Worm (Caenorhabditis elegans): Measurements from ENCODE around the gene ZK666.4.

ZK666.4 gene

ce11 chrII:10443898-10444297 is 33.2 kb upstream of the ZK666.4 start:
- TF ChIP-seq Y22D7AL.16 (tag; optimal IDR thresholded peaks at IDR 0.05) (no peak), elt-2 (tag; optimal IDR thresholded peaks at IDR 0.05) (peak; percentile 72)

ce11 chrII:10444971-10445707 is 31.9 kb upstream of the ZK666.4 start:
- TF ChIP-seq ceh-34 (tag; optimal IDR thresholded peaks at IDR 0.05) (no peak), tbx-2 (tag; optimal IDR thresholded peaks at IDR 0.05) (no peak), pag-3 (tag; optimal IDR thresholded peaks at IDR 0.05; ENCODE audit: borderline replicate concordance) (no peak), sdc-2 (tag; optimal IDR thresholded peaks at IDR 0.05) (no peak), hlh-6 (tag; optimal IDR thresholded peaks at IDR 0.05) (no peak), ceh-2 (tag; optimal IDR thresholded peaks at IDR 0.05) (no peak), ref-2 (tag; optimal IDR thresholded peaks at IDR 0.05) (no peak), pat-9 (tag; optimal IDR thresholded peaks at IDR 0.05) (no peak), unc-3 (GFP tag; conservative IDR thresholded peaks at IDR 0.05) (no peak), unc-3 (tag; optimal IDR thresholded peaks at IDR 0.05) (no peak)

- TF ChIP-seq elt-2 (tag; optimal IDR thresholded peaks at IDR 0.05): peak; percentile 15
- TF ChIP-seq nfya-1 (tag; optimal IDR thresholded peaks at IDR 0.05): peak; percentile 20
- no peak for TF ChIP-seq ceh-14 (tag; optimal IDR thresholded peaks at IDR 0.05)
Observed at ce11 chrII:10445738-10446137, 31.3 kb upstream of the ZK666.4 start.

- no peak for TF ChIP-seq lim-6 (tag; optimal IDR thresholded peaks at IDR 0.05)
- no peak for TF ChIP-seq C38D4.7 (GFP tag; optimal IDR thresholded peaks at IDR 0.05)
- TF ChIP-seq gmeb-2 (tag; optimal IDR thresholded peaks at IDR 0.05): no peak
- TF ChIP-seq pag-3 (tag; optimal IDR thresholded peaks at IDR 0.05; ENCODE audit: borderline replicate concordance): no peak
- no peak for TF ChIP-seq hlh-15 (tag; optimal IDR thresholded peaks at IDR 0.05)
- no peak for TF ChIP-seq ref-2 (tag; optimal IDR thresholded peaks at IDR 0.05)
- TF ChIP-seq fkh-10 (GFP tag; optimal IDR thresholded peaks at IDR 0.05): no peak
- TF ChIP-seq odd-2 (tag; optimal IDR thresholded peaks at IDR 0.05): no peak
- no peak for TF ChIP-seq ceh-34 (tag; optimal IDR thresholded peaks at IDR 0.05)
- no peak for TF ChIP-seq unc-86 (tag; optimal IDR thresholded peaks at IDR 0.05)
- TF ChIP-seq T23F11.4 (GFP tag; optimal IDR thresholded peaks at IDR 0.05): no peak
Observed at ce11 chrII:10446300-10446699, 30.8 kb upstream of the ZK666.4 start.

ce11 chrII:10446814-10447213 is 30.2 kb upstream of the ZK666.4 start:
- TF ChIP-seq mec-3 (tag; optimal IDR thresholded peaks at IDR 0.05; ENCODE audit: borderline replicate concordance) (no peak), odd-2 (tag; optimal IDR thresholded peaks at IDR 0.05) (no peak), ceh-31 (tag; optimal IDR thresholded peaks at IDR 0.05) (no peak), ceh-34 (tag; optimal IDR thresholded peaks at IDR 0.05) (no peak), unc-42 (tag; optimal IDR thresholded peaks at IDR 0.05) (no peak), unc-55 (GFP tag; optimal IDR thresholded peaks at IDR 0.05) (no peak), ceh-22 (tag; optimal IDR thresholded peaks at IDR 0.05) (no peak), pros-1 (tag; optimal IDR thresholded peaks at IDR 0.05) (no peak), hlh-8 (tag; optimal IDR thresholded peaks at IDR 0.05) (no peak), ceh-18 (tag; optimal IDR thresholded peaks at IDR 0.05) (no peak), pax-1 (tag; optimal IDR thresholded peaks at IDR 0.05) (no peak), nhr-11 (tag; optimal IDR thresholded peaks at IDR 0.05) (no peak), tbx-7 (tag; optimal IDR thresholded peaks at IDR 0.05) (no peak), lin-11 (tag; optimal IDR thresholded peaks at IDR 0.05) (no peak), lim-6 (tag; optimal IDR thresholded peaks at IDR 0.05) (no peak), pat-9 (tag; optimal IDR thresholded peaks at IDR 0.05) (no peak), elt-4 (tag; optimal IDR thresholded peaks at IDR 0.05) (no peak), hlh-15 (tag; optimal IDR thresholded peaks at IDR 0.05) (no peak)
